Worm (Caenorhabditis elegans): ENCODE measurements around the gene nspd-5.

Gene nspd-5

ce11 chrII:4881727-4882126, 21.6 kb upstream of the nspd-5 start, which contains the start of gene gst-7 (continued):
- TF ChIP-seq F26F4.8 (GFP tag; conservative IDR thresholded peaks at IDR 0.05), result no peak

ce11 chrII:4879629-4880028, 19.5 kb upstream of the nspd-5 start, which contains the start of gene gst-6:
Gene gst-6 (plus strand): TSS chrII:4879891.
- peak; percentile 41 for TF ChIP-seq nhr-28 (tag; optimal IDR thresholded peaks at IDR 0.05)
- TF ChIP-seq ceh-32 (tag; optimal IDR thresholded peaks at IDR 0.05; ENCODE audit: poor library complexity), result no peak
- TF ChIP-seq zfp-3 (GFP tag; conservative IDR thresholded peaks at IDR 0.05), result no peak
- TF ChIP-seq daf-16 (GFP tag; optimal IDR thresholded peaks at IDR 0.05), result no peak
- peak; percentile 34 for TF ChIP-seq daf-16 (tag; optimal IDR thresholded peaks at IDR 0.05)
- no peak for TF ChIP-seq lin-39 (tag; optimal IDR thresholded peaks at IDR 0.05)

DNA sequence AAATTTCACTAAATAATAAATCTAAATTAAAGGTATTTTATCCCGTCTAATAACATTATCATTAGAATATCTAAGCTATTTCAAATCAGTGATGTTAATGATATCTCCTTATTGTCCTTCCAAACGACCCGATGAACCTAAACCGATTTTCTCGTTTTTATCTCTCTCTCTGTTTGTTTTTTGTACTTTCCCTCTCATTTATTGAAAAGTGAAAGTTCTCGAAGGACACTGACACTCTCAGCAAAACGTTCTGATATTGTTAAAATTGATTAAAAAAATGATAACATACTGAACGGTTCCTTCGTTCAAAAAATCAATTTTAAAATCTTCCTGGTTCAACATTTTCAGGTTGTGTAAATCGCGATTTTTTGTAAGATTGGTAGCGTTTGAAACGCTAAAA, 15.9 kb upstream of the nspd-5 start, which contains the start of gene F11G11.13:
Gene F11G11.13 (minus strand): TSS at position 89 of the 400 bp plus-strand sequence.
- TF ChIP-seq lir-3 (tag; optimal IDR thresholded peaks at IDR 0.05) (no peak), nhr-77 (tag; optimal IDR thresholded peaks at IDR 0.05) (no peak), ceh-20 (GFP tag; IDR thresholded peaks at IDR 0.05) (no peak), jun-1 (tag; optimal IDR thresholded peaks at IDR 0.05) (no peak), lin-13 (GFP tag; optimal IDR thresholded peaks at IDR 0.05) (no peak), daf-19 (GFP tag; conservative IDR thresholded peaks at IDR 0.05) (no peak), ceh-82 (tag; optimal IDR thresholded peaks at IDR 0.05) (no peak), T20F7.1 (GFP tag; optimal IDR thresholded peaks at IDR 0.05) (no peak), hlh-11 (tag; optimal IDR thresholded peaks at IDR 0.05) (no peak), lin-1 (GFP tag; IDR thresholded peaks at IDR 0.05) (no peak), egl-27 (tag; optimal IDR thresholded peaks at IDR 0.05) (no peak), duxl-1 (tag; optimal IDR thresholded peaks at IDR 0.05; ENCODE audit: poor library complexity) (no peak), ama-1 (optimal IDR thresholded peaks at IDR 0.05) (no peak), F44E2.7 (GFP tag; IDR thresholded peaks at IDR 0.05) (no peak), mxl-3 (GFP tag; optimal IDR thresholded peaks at IDR 0.05) (no peak)

DNA sequence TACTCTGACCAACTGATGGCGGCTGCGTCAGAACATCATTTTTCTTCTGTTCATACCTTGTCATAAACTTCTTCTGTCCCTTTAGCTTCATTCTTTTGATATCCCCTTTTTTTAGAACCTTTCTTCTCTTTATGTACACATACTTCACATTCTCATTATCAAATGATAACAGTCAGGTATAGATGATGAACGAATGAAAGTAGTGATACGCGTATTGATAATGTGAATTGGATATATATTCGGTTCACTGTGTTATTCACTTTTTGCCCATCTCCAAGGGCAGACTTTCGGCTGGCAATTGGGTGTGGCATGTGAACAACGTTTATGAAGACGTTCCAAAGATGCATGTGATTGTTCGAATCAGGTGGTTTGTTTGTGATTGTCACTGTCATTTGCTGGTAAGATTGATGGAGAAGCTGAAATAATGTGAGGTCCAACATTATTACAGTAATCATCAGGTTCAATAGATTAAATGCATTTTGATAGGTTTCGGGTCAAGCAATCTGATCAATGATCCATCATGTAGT, 14.2 kb upstream of the nspd-5 start, which contains the start of gene F11G11.15:
Gene F11G11.15 (plus strand): TSS at position 511 of the 527 bp plus-strand sequence.
- TF ChIP-seq dmd-6 (GFP tag; IDR thresholded peaks at IDR 0.05) (no peak), nhr-76 (tag; optimal IDR thresholded peaks at IDR 0.05) (no peak), attf-4 (tag; optimal IDR thresholded peaks at IDR 0.05) (no peak), F10B5.3 (tag; optimal IDR thresholded peaks at IDR 0.05) (no peak), nhr-102 (tag; optimal IDR thresholded peaks at IDR 0.05) (no peak), nhr-28 (tag; optimal IDR thresholded peaks at IDR 0.05) (peak; percentile 33), ceh-32 (tag; optimal IDR thresholded peaks at IDR 0.05; ENCODE audit: poor library complexity) (no peak), unc-130 (GFP tag; optimal IDR thresholded peaks at IDR 0.05) (no peak), vab-7 (GFP tag; IDR thresholded peaks at IDR 0.05) (no peak), jun-1 (tag; optimal IDR thresholded peaks at IDR 0.05) (no peak), nhr-6 (tag; optimal IDR thresholded peaks at IDR 0.05) (no peak), mxl-2 (GFP tag; conservative IDR thresholded peaks at IDR 0.05) (no peak), T20F7.1 (GFP tag; optimal IDR thresholded peaks at IDR 0.05) (no peak), ZK546.5 (tag; optimal IDR thresholded peaks at IDR 0.05) (no peak), mdl-1 (tag; optimal IDR thresholded peaks at IDR 0.05) (peak in 1 of 2 experiments; percentile 31), nhr-48 (tag; optimal IDR thresholded peaks at IDR 0.05) (peak; percentile 68), unc-39 (tag; optimal IDR thresholded peaks at IDR 0.05) (no peak), lin-29 (GFP tag; IDR thresholded peaks at IDR 0.05) (no peak), Y105C5A.15 (GFP tag; IDR thresholded peaks at IDR 0.05) (no peak), dmd-9 (GFP tag; IDR thresholded peaks at IDR 0.05) (no peak), ceh-20 (GFP tag; IDR thresholded peaks at IDR 0.05) (no peak), lin-13 (GFP tag; optimal IDR thresholded peaks at IDR 0.05) (no peak), egl-27 (tag; optimal IDR thresholded peaks at IDR 0.05) (no peak), D1046.2 (GFP tag; IDR thresholded peaks at IDR 0.05) (no peak), daf-19 (GFP tag; conservative IDR thresholded peaks at IDR 0.05) (no peak), Y5F2A.4 (GFP tag; optimal IDR thresholded peaks at IDR 0.05) (no peak), F37D6.2 (tag; optimal IDR thresholded peaks at IDR 0.05) (no peak), aha-1 (tag) (peak; percentile 96), F26F4.8 (GFP tag; conservative IDR thresholded peaks at IDR 0.05) (no peak), T26A8.4 (GFP tag; IDR thresholded peaks at IDR 0.05) (no peak), hif-1 (tag; optimal IDR thresholded peaks at IDR 0.05) (no peak), zip-11 (GFP tag; IDR thresholded peaks at IDR 0.05) (no peak), zip-2 (tag; optimal IDR thresholded peaks at IDR 0.05) (no peak)
